Worm (Caenorhabditis elegans): ENCODE data around the gene ZK669.2.

ZK669.2 gene

ce11 chrII:7945168-7945567 is 7.2 kb upstream of the ZK669.2 start, which contains the start of gene dbt-1 (continued):
- TF ChIP-seq zag-1 (tag; optimal IDR thresholded peaks at IDR 0.05) = no peak
- TF ChIP-seq fkh-4 (tag; optimal IDR thresholded peaks at IDR 0.05; ENCODE audit: borderline replicate concordance) = peak; percentile 64
- peak; percentile 82 for TF ChIP-seq sox-4 (tag; optimal IDR thresholded peaks at IDR 0.05)
- peak; percentile 59 for TF ChIP-seq ceh-88 (GFP tag; IDR thresholded peaks at IDR 0.05)
- peak; percentile 23 for TF ChIP-seq unc-30 (tag; optimal IDR thresholded peaks at IDR 0.05)
- TF ChIP-seq alr-1 (tag; optimal IDR thresholded peaks at IDR 0.05; ENCODE audit: borderline replicate concordance) = no peak
- TF ChIP-seq jun-1 (tag; optimal IDR thresholded peaks at IDR 0.05) = peak; percentile 83
- peak; percentile 73 for TF ChIP-seq fkh-8 (tag; optimal IDR thresholded peaks at IDR 0.05)
- peak; percentile 86 for TF ChIP-seq lin-39 (tag; optimal IDR thresholded peaks at IDR 0.05)
- peak; percentile 76 for TF ChIP-seq snpc-4 (tag; optimal IDR thresholded peaks at IDR 0.05)
- TF ChIP-seq pax-3 (tag; optimal IDR thresholded peaks at IDR 0.05) = peak; percentile 26
- TF ChIP-seq blmp-1 (tag; optimal IDR thresholded peaks at IDR 0.05) = peak; percentile 64
- TF ChIP-seq hlh-17 (GFP tag; optimal IDR thresholded peaks at IDR 0.05; ENCODE audit: borderline replicate concordance) = no peak
- TF ChIP-seq unc-130 (tag; optimal IDR thresholded peaks at IDR 0.05) = peak; percentile 80
- peak in 1 of 2 experiments; percentile 56 for TF ChIP-seq ztf-11 (tag; optimal IDR thresholded peaks at IDR 0.05)
- TF ChIP-seq mep-1 (tag; optimal IDR thresholded peaks at IDR 0.05) = peak; percentile 94
- no peak for TF ChIP-seq nhr-28 (tag; optimal IDR thresholded peaks at IDR 0.05)
- no peak; the same call in 1 of the 2 replicates for TF ChIP-seq mab-9 (GFP tag; IDR thresholded peaks at IDR 0.05)
- TF ChIP-seq mef-2 (tag; optimal IDR thresholded peaks at IDR 0.05) = peak; percentile 1
- TF ChIP-seq lin-15B (tag; optimal IDR thresholded peaks at IDR 0.05) = peak; percentile 54
- no peak for TF ChIP-seq pqm-1 (tag; optimal IDR thresholded peaks at IDR 0.05)
- peak; percentile 93 for TF ChIP-seq nhr-71 (tag; optimal IDR thresholded peaks at IDR 0.05)
- TF ChIP-seq sptf-1 (tag; optimal IDR thresholded peaks at IDR 0.05) = no peak
- peak; percentile 94 for TF ChIP-seq dsc-1 (tag; optimal IDR thresholded peaks at IDR 0.05)
- TF ChIP-seq lsy-2 (tag; optimal IDR thresholded peaks at IDR 0.05) = peak; percentile 92
- TF ChIP-seq tbx-2 (tag; optimal IDR thresholded peaks at IDR 0.05) = peak; percentile 92
- TF ChIP-seq C04F5.9 (tag; optimal IDR thresholded peaks at IDR 0.05) = peak; percentile 82
- TF ChIP-seq elt-2 (tag; optimal IDR thresholded peaks at IDR 0.05) = peak; percentile 49
- peak; percentile 66 for TF ChIP-seq ama-1 (optimal IDR thresholded peaks at IDR 0.05)
- TF ChIP-seq pag-3 (tag; optimal IDR thresholded peaks at IDR 0.05; ENCODE audit: borderline replicate concordance, insufficient read depth) = no peak
- peak; percentile 50 for TF ChIP-seq nhr-77 (tag; optimal IDR thresholded peaks at IDR 0.05)
- peak in 1 of 2 experiments; percentile 79 for TF ChIP-seq mdl-1 (tag; optimal IDR thresholded peaks at IDR 0.05)
- TF ChIP-seq egl-13 (tag; optimal IDR thresholded peaks at IDR 0.05) = peak; percentile 84
- TF ChIP-seq efl-3 (GFP tag; optimal IDR thresholded peaks at IDR 0.05) = peak; percentile 60
- TF ChIP-seq lir-3 (tag; optimal IDR thresholded peaks at IDR 0.05; ENCODE audit: poor library complexity) = peak; percentile 63
- TF ChIP-seq nhr-11 (tag; optimal IDR thresholded peaks at IDR 0.05) = peak; percentile 88
- TF ChIP-seq ztf-4 (tag; optimal IDR thresholded peaks at IDR 0.05) = peak; percentile 47
- peak; percentile 90 for TF ChIP-seq nhr-19 (GFP tag; conservative IDR thresholded peaks at IDR 0.05)
- peak; percentile 95 for TF ChIP-seq nhr-47 (tag; optimal IDR thresholded peaks at IDR 0.05)
- TF ChIP-seq irx-1 (tag; optimal IDR thresholded peaks at IDR 0.05) = peak; percentile 90
- TF ChIP-seq ceh-90 (tag; optimal IDR thresholded peaks at IDR 0.05) = peak; percentile 44

DNA sequence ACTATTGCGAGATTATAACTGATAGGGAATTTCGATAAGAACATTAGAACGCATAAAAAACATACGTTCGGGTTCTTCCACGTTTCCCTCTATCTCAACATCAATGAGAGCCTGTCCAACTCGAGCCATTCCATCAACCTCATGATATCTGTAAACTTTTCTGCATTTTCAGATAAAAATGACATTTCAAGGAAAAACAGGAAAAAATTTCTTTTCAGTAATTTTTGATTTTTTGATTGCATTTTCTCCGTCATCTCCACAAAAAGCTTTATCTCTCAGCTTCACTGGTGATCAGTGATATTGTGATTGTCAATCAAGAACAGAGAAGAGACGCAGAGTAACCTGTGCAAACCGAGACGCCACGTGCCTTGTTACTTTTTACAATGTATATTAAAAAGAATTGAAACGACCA is 6.4 kb upstream of the ZK669.2 start:
- TF ChIP-seq irx-1 (tag; optimal IDR thresholded peaks at IDR 0.05) (no peak), sup-37 (GFP tag; optimal IDR thresholded peaks at IDR 0.05) (no peak), elt-2 (tag; optimal IDR thresholded peaks at IDR 0.05) (peak; percentile 36), nhr-76 (tag; optimal IDR thresholded peaks at IDR 0.05) (no peak), jun-1 (tag; optimal IDR thresholded peaks at IDR 0.05) (no peak), nhr-28 (tag; optimal IDR thresholded peaks at IDR 0.05) (no peak), nhr-47 (tag; optimal IDR thresholded peaks at IDR 0.05) (no peak), lsy-2 (tag; optimal IDR thresholded peaks at IDR 0.05) (peak in 1 of 2 experiments; percentile 18), snpc-4 (tag; optimal IDR thresholded peaks at IDR 0.05) (no peak), elt-3 (tag; optimal IDR thresholded peaks at IDR 0.05) (no peak), lin-15B (tag; optimal IDR thresholded peaks at IDR 0.05) (no peak), tlp-1 (tag; optimal IDR thresholded peaks at IDR 0.05) (no peak), unc-62 (GFP tag; optimal IDR thresholded peaks at IDR 0.05) (no peak), hlh-4 (tag; optimal IDR thresholded peaks at IDR 0.05) (no peak), nhr-84 (tag; optimal IDR thresholded peaks at IDR 0.05) (no peak), rnt-1 (tag; optimal IDR thresholded peaks at IDR 0.05) (peak; percentile 41), lin-14 (GFP tag; optimal IDR thresholded peaks at IDR 0.05) (peak; percentile 9), vab-15 (tag; optimal IDR thresholded peaks at IDR 0.05) (no peak), ceh-90 (tag; optimal IDR thresholded peaks at IDR 0.05) (no peak), ceh-63 (GFP tag; optimal IDR thresholded peaks at IDR 0.05) (no peak), mab-9 (GFP tag; IDR thresholded peaks at IDR 0.05) (no peak), nhr-237 (tag; optimal IDR thresholded peaks at IDR 0.05) (no peak)
